Worm (Caenorhabditis elegans) whole organism, L4 larva: ENCODE measurements around the gene fbxb-78.

ENCODE experiments used
- Y75B8A.6 ChIP-seq: fragments of 200-800 bp; sonication (Bioruptor generic); IDR thresholded peaks from 2 replicates; pipeline ENCODE4 v1.3.6; 2022; ENCODE audit warnings: missing genetic modification reagents, missing genetic modification characterization, missing compliant biosample characterization
- daf-16 ChIP-seq, 3 experiments: sonication (generic microtip); optimal IDR thresholded peaks; 2 replicates each; lab custom pipeline; 2016 to 2017; ENCODE audit warnings: missing genetic modification characterization in 3 of 3, missing genetic modification reagents in 3 of 3, mild to moderate bottlenecking in 2 of 3, missing compliant biosample characterization in 2 of 3, missing biosample characterization in 1 of 3, moderate library complexity in 1 of 3
- dmd-6 ChIP-seq: fragments of 200-800 bp; sonication (Bioruptor generic); IDR thresholded peaks from 2 replicates; pipeline ENCODE4 v1.3.6; 2022; ENCODE audit warnings: missing genetic modification reagents, missing genetic modification characterization, missing compliant biosample characterization
- dmd-8 ChIP-seq: fragments of 200-800 bp; sonication (Bioruptor generic); IDR thresholded peaks from 2 replicates; pipeline ENCODE4 v1.3.6; 2022; ENCODE audit warnings: missing genetic modification characterization, missing compliant biosample characterization
- duxl-1 ChIP-seq: sonication (generic microtip); optimal IDR thresholded peaks from 2 replicates; lab custom pipeline; 2016; ENCODE audit warnings: mild to moderate bottlenecking, missing genetic modification characterization, moderate library complexity, missing compliant biosample characterization; ENCODE audit not compliant: poor library complexity
- dve-1 ChIP-seq: sonication (generic microtip); optimal IDR thresholded peaks from 2 replicates; lab custom pipeline; 2017; ENCODE audit warnings: antibody characterized with exemption, mild to moderate bottlenecking, missing genetic modification characterization, missing compliant biosample characterization; ENCODE audit not compliant: insufficient read depth
- hif-1 ChIP-seq, 2 experiments: sonication (generic microtip); optimal IDR thresholded peaks; 2 replicates each; lab custom pipeline; 2016 to 2017; ENCODE audit warnings: missing compliant biosample characterization in 2 of 2, missing genetic modification characterization in 2 of 2, missing genetic modification reagents in 2 of 2, missing genotype in 2 of 2, mild to moderate bottlenecking in 1 of 2
- hlh-11 ChIP-seq: fragments of 200-800 bp; sonication (Bioruptor generic); optimal IDR thresholded peaks from 2 replicates; lab custom pipeline; 2018; ENCODE audit warnings: mild to moderate bottlenecking, missing genetic modification characterization, missing compliant biosample characterization
- hlh-30 ChIP-seq: sonication (generic microtip); optimal IDR thresholded peaks from 2 replicates; lab custom pipeline; 2017; ENCODE audit warnings: antibody characterized with exemption, mild to moderate bottlenecking, missing genetic modification characterization, missing compliant biosample characterization; ENCODE audit not compliant: insufficient read depth
- hmg-1.1 ChIP-seq: fragments of 200-800 bp; sonication (Bioruptor generic); IDR thresholded peaks from 2 replicates; pipeline ENCODE4 v1.3.6; 2022; ENCODE audit warnings: missing genetic modification reagents, missing genetic modification characterization, missing compliant biosample characterization
- jun-1 ChIP-seq: fragments of 150-350 bp; optimal IDR thresholded peaks from 2 replicates; lab custom pipeline; 2014; ENCODE audit warnings: missing biosample characterization, missing genetic modification reagents, missing genetic modification characterization
- lim-7 ChIP-seq: fragments of 200-800 bp; sonication (Bioruptor generic); IDR thresholded peaks from 2 replicates; pipeline ENCODE4 v1.3.6; 2022; ENCODE audit warnings: missing genetic modification characterization, missing compliant biosample characterization
- lin-1 ChIP-seq: fragments of 200-800 bp; sonication (Bioruptor generic); IDR thresholded peaks from 2 replicates; pipeline ENCODE4 v1.3.6; 2022; ENCODE audit warnings: missing genetic modification reagents, missing genetic modification characterization, missing compliant biosample characterization
- lsy-2 ChIP-seq, 2 experiments: fragments of 150-350 bp in 1 of 2; sonication (generic microtip) in 1 of 2; optimal IDR thresholded peaks; 2 replicates each; lab custom pipeline; 2014 to 2017; ENCODE audit warnings: missing biosample characterization in 2 of 2, missing genetic modification characterization in 2 of 2
- mdl-1 ChIP-seq, 2 experiments: fragments of 150-350 bp in 1 of 2; sonication (generic microtip) in 1 of 2; optimal IDR thresholded peaks; 2 replicates each; lab custom pipeline; 2014 to 2017; ENCODE audit warnings: missing biosample characterization in 2 of 2, missing genetic modification characterization in 2 of 2
- mep-1 ChIP-seq: fragments of 150-350 bp; sonication (generic microtip); optimal IDR thresholded peaks from 3 replicates; lab custom pipeline; 2014; ENCODE audit warnings: missing biosample characterization, missing genetic modification characterization
- mes-2 ChIP-seq: sonication (generic microtip); optimal IDR thresholded peaks from 2 replicates; lab custom pipeline; 2016; ENCODE audit warnings: missing genotype, mild to moderate bottlenecking, missing genetic modification characterization, missing compliant biosample characterization; ENCODE audit not compliant: poor library complexity, severe bottlenecking
- mxl-3 ChIP-seq: fragments of 200-800 bp; sonication (Bioruptor generic); optimal IDR thresholded peaks from 2 replicates; lab custom pipeline; 2018; ENCODE audit warnings: mild to moderate bottlenecking, missing genetic modification characterization, missing compliant biosample characterization
- nhr-102 ChIP-seq: sonication (generic microtip); optimal IDR thresholded peaks from 2 replicates; lab custom pipeline; 2016; ENCODE audit warnings: mild to moderate bottlenecking, missing genetic modification characterization, moderate library complexity, missing compliant biosample characterization
- nhr-28 ChIP-seq: fragments of 150-350 bp; optimal IDR thresholded peaks from 2 replicates; lab custom pipeline; 2014; ENCODE audit warnings: missing biosample characterization, missing genetic modification characterization
- nhr-48 ChIP-seq: sonication (generic microtip); optimal IDR thresholded peaks from 2 replicates; lab custom pipeline; 2016; ENCODE audit warnings: mild to moderate bottlenecking, missing genetic modification characterization, missing compliant biosample characterization
- nhr-77 ChIP-seq: fragments of 150-350 bp; optimal IDR thresholded peaks from 2 replicates; lab custom pipeline; 2014; ENCODE audit warnings: missing biosample characterization, missing genetic modification characterization
- pha-4 ChIP-seq, 2 experiments: fragments of 150-350 bp in 1 of 2; fragments of 200-800 bp in 1 of 2; sonication (Bioruptor generic) in 1 of 2; IDR thresholded peaks in 1 of 2; optimal IDR thresholded peaks in 1 of 2; 2 replicates each; pipeline versions ENCODE4 v1.3.6 to Lab custom; 2014 to 2022; ENCODE audit warnings: missing genetic modification characterization in 2 of 2, missing genetic modification reagents in 2 of 2, missing biosample characterization in 1 of 2, missing compliant biosample characterization in 1 of 2
- saeg-2 ChIP-seq: fragments of 200-800 bp; sonication (Bioruptor generic); IDR thresholded peaks from 2 replicates; pipeline ENCODE4 v1.3.6; 2022; ENCODE audit warnings: missing genetic modification reagents, missing genetic modification characterization, missing compliant biosample characterization
- sdz-12 ChIP-seq: fragments of 200-800 bp; sonication (Bioruptor generic); optimal IDR thresholded peaks from 2 replicates; lab custom pipeline; 2018; ENCODE audit warnings: mild to moderate bottlenecking, missing genetic modification characterization, missing compliant biosample characterization
- tag-97 ChIP-seq: fragments of 200-800 bp; sonication (Bioruptor generic); IDR thresholded peaks from 2 replicates; pipeline ENCODE4 v1.3.6; 2022; ENCODE audit warnings: missing genetic modification characterization, missing compliant biosample characterization
- unc-62 ChIP-seq, 3 experiments: fragments of 150-350 bp in 1 of 3; sonication (generic microtip); optimal IDR thresholded peaks in 2 of 3; peaks in 1 of 3; 1 replicate in 1 of 3; 2 replicates in 2 of 3; lab custom pipeline; 2014 to 2017; ENCODE audit warnings: missing biosample characterization in 3 of 3, missing genetic modification characterization in 3 of 3, missing genetic modification reagents in 3 of 3, missing genotype in 1 of 3
- ztf-7 ChIP-seq: fragments of 150-350 bp; optimal IDR thresholded peaks from 2 replicates; lab custom pipeline; 2014; ENCODE audit warnings: missing biosample characterization, missing genetic modification characterization

Gene fbxb-78

DNA sequence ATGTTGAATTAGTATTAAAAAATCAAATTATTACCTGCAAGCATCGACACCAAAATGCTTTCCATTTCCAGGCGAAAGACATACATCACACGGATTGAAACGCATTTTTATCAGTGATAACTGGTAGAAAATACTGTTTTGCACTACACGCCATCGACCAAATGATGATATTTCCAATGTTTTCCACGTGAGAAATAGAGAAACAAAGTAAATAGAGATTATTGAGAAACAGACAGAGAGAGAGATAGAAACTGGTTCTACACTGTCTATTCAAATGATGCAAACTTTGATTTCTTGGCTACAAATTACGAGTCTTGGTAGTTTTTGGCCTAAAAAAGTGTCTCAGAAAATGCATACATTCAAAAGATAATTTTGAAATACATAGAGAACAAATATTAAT is 51.0 kb downstream of the fbxb-78 start, which contains the start of gene nhr-104:
Gene nhr-104 (minus strand): TSS at position 361 of the 400 bp plus-strand sequence.
- TF ChIP-seq mes-2 (tag; lab: Kevin White, UChicago), result peak; percentile 35
- peak; percentile 98 for TF ChIP-seq nhr-28 (tag; lab: Kevin White, UChicago)
- peak; percentile 67 for TF ChIP-seq hlh-30 (tag; lab: Kevin White, UChicago)
- no peak for TF ChIP-seq tag-97 (GFP tag; lab: Robert Waterston, UW)
- peak in 1 of 2 experiments; percentile 59 for TF ChIP-seq lsy-2 (tag; optimal IDR thresholded peaks at IDR 0.05; lab: Kevin White, UChicago)
- TF ChIP-seq sdz-12 (GFP tag; lab: Kevin White, UChicago), result no peak
- peak in 1 of 2 experiments; percentile 86 for TF ChIP-seq mdl-1 (tag; optimal IDR thresholded peaks at IDR 0.05; lab: Kevin White, UChicago)
- peak; percentile 45 for TF ChIP-seq mxl-3 (GFP tag; lab: Kevin White, UChicago)
- TF ChIP-seq dmd-6 (GFP tag; lab: Robert Waterston, UW), result peak; percentile 72
- peak; percentile 81 for TF ChIP-seq dve-1
- TF ChIP-seq lim-7 (GFP tag; lab: Robert Waterston, UW), result no peak
- peak; percentile 45 for TF ChIP-seq mep-1
- TF ChIP-seq saeg-2 (GFP tag; lab: Robert Waterston, UW), result no peak
- no peak for TF ChIP-seq dmd-8 (GFP tag; lab: Robert Waterston, UW)
- 0 out of 2 replicates have a peak, but pooled peaks have one; percentile 17 for TF ChIP-seq hmg-1.1 (GFP tag; lab: Robert Waterston, UW)
- TF ChIP-seq Y75B8A.6 (GFP tag; lab: Robert Waterston, UW), result no peak
- TF ChIP-seq daf-16 (GFP tag; optimal IDR thresholded peaks at IDR 0.05; lab: Kevin White, UChicago), result no peak
- TF ChIP-seq daf-16 (tag; optimal IDR thresholded peaks at IDR 0.05; lab: Kevin White, UChicago), result peak; percentile 97
- TF ChIP-seq nhr-77, result peak; percentile 83
- TF ChIP-seq hlh-11 (tag; lab: Kevin White, UChicago), result peak; percentile 80
- peak in 1 of 2 experiments; percentile 92 for TF ChIP-seq unc-62 (GFP tag; optimal IDR thresholded peaks at IDR 0.05 in 1 of 2; lab: Kevin White, UChicago)
- no peak for TF ChIP-seq unc-62 (tag; optimal IDR thresholded peaks at IDR 0.05; lab: Kevin White, UChicago)
- no peak for TF ChIP-seq pha-4 (GFP tag; IDR thresholded peaks at IDR 0.05; lab: Robert Waterston, UW)
- peak; percentile 26 for TF ChIP-seq pha-4 (tag; optimal IDR thresholded peaks at IDR 0.05; lab: Kevin White, UChicago)
- peak; percentile 7 for TF ChIP-seq nhr-102
- peak; percentile 14 for TF ChIP-seq ztf-7 (tag; lab: Kevin White, UChicago)
- TF ChIP-seq nhr-48 (tag; lab: Kevin White, UChicago), result peak; percentile 63
- TF ChIP-seq duxl-1 (tag; lab: Kevin White, UChicago), result no peak
- TF ChIP-seq lin-1 (GFP tag; lab: Robert Waterston, UW), result no peak
- peak in 1 of 2 experiments; percentile 33 for TF ChIP-seq hif-1 (tag; optimal IDR thresholded peaks at IDR 0.05; lab: Kevin White, UChicago)
- no peak for TF ChIP-seq jun-1 (tag; lab: Kevin White, UChicago)
